Worm (Caenorhabditis elegans) whole organism, young adult: Measurements from ENCODE around the gene K11H12.8.

Experiments used
- ceh-91 ChIP-seq: fragments of 200-800 bp; sonication (Bioruptor generic); IDR thresholded peaks from 2 replicates; pipeline ENCODE4 v1.3.6; 2022; ENCODE audit warnings: missing genetic modification reagents, missing genetic modification characterization, missing compliant biosample characterization
- ekl-4 ChIP-seq: fragments of 200-800 bp; sonication (Bioruptor generic); IDR thresholded peaks from 2 replicates; pipeline ENCODE4 v1.3.6; 2022; ENCODE audit warnings: missing genetic modification reagents, missing genetic modification characterization, missing compliant biosample characterization
- lin-54 ChIP-seq: fragments of 200-800 bp; sonication (Bioruptor generic); optimal IDR thresholded peaks from 2 replicates; lab custom pipeline; 2018; ENCODE audit warnings: mild to moderate bottlenecking, missing genetic modification characterization, missing compliant biosample characterization
- lir-1 ChIP-seq: fragments of 200-800 bp; sonication (Bioruptor generic); conservative IDR thresholded peaks from 2 replicates; pipeline ENCODE4 v1.3.6; 2022; ENCODE audit warnings: missing genetic modification reagents, missing genetic modification characterization, missing compliant biosample characterization
- pbrm-1 ChIP-seq: fragments of 200-800 bp; sonication (Bioruptor generic); IDR thresholded peaks from 2 replicates; pipeline ENCODE4 v1.3.6; 2022; ENCODE audit warnings: missing genetic modification reagents, missing genetic modification characterization, missing compliant biosample characterization
- rpc-1 ChIP-seq, 2 experiments: fragments of 150-350 bp in 1 of 2; sonication (generic microtip) in 1 of 2; optimal IDR thresholded peaks; 2 replicates each; lab custom pipeline; 2014 to 2018; ENCODE audit warnings: missing biosample characterization in 1 of 2, missing genetic modification characterization in 1 of 2, missing genetic modification reagents in 1 of 2, missing genotype in 1 of 2
- snpc-1.1 ChIP-seq: sonication (generic microtip); optimal IDR thresholded peaks from 2 replicates; lab custom pipeline; 2017; ENCODE audit warnings: missing genetic modification characterization, mild to moderate bottlenecking, missing compliant biosample characterization, antibody characterized with exemption, moderate library complexity, missing genotype, missing genetic modification reagents; ENCODE audit not compliant: insufficient read depth
- somi-1 ChIP-seq: fragments of 200-800 bp; sonication (Bioruptor generic); optimal IDR thresholded peaks from 2 replicates; lab custom pipeline; 2018; ENCODE audit warnings: mild to moderate bottlenecking, missing genetic modification characterization, missing compliant biosample characterization

DNA sequence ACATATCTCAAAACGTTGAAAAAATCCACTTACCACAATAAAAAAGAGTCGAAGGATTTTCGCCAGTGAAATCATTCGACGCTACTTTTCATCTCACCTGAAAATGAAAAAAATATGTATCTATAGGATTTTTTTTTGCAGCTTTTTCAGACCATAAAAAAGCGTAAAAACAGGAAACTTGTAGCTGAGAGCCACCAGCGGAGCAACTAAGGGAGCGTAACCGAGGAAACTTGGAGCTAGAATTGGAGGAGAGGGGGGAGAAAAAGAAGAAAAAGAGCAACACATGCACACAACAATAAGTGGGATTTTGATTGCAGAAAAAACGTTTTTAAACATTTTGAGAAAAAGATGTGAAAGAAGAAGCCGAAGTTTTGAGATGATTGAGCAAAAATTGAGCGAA, 52.4 kb downstream of the K11H12.8 start, which contains the start of gene cutl-26:
- TF ChIP-seq rpc-1 (optimal IDR thresholded peaks at IDR 0.05; lab: Kevin White, UChicago) (no peak), rpc-1 (tag; optimal IDR thresholded peaks at IDR 0.05; lab: Kevin White, UChicago) (no peak), lin-54 (GFP tag; lab: Kevin White, UChicago) (no peak), lir-1 (GFP tag; lab: Robert Waterston, UW) (no peak), ekl-4 (GFP tag; lab: Robert Waterston, UW) (no peak), snpc-1.1 (tag; lab: Kevin White, UChicago) (no peak), somi-1 (GFP tag; lab: Kevin White, UChicago) (no peak), pbrm-1 (GFP tag; lab: Robert Waterston, UW) (no peak), ceh-91 (no peak)
